Worm (Caenorhabditis elegans): ENCODE measurements around the gene dct-6.

Gene dct-6

DNA sequence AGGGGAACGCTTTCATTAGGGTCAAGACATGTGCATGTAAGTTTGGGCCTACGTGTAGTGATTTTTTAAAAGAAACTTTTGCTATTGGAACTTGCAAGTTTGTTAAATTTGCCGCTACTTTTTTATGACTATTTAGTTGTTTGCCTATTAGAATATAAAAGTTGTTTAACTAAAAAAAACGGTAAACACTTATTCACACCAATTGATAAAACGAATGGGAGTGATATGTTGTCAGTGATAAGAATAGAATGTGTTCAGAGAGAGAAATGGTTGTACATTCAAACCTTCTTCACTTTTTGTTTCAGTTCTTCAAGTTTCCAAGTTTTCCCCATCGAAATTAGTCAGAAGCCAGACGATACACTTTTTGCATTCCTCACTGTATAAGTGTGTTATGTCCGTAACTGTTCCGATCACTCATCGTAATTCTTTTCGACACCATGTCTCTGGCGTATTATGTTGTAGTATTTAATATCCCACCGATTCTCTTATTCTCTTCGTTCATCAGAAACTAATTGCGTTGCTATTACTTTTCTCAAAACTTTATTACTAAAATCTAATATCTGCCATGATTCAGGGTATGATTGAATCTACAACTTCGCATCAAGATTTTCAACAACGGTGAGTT, at the start of gene dct-6:
Gene dct-6, plus strand, starts transcription at position 575 of the 625 bp plus-strand sequence.
- no peak for TF ChIP-seq isw-1 (GFP tag; IDR thresholded peaks at IDR 0.05)
- TF ChIP-seq aly-2 (tag; optimal IDR thresholded peaks at IDR 0.05), result no peak
- no peak for TF ChIP-seq fkh-10 (GFP tag; optimal IDR thresholded peaks at IDR 0.05)
- TF ChIP-seq mab-9 (GFP tag; IDR thresholded peaks at IDR 0.05), result no peak
- no peak for TF ChIP-seq Y116A8C.19 (tag; optimal IDR thresholded peaks at IDR 0.05; ENCODE audit: borderline replicate concordance)

DNA sequence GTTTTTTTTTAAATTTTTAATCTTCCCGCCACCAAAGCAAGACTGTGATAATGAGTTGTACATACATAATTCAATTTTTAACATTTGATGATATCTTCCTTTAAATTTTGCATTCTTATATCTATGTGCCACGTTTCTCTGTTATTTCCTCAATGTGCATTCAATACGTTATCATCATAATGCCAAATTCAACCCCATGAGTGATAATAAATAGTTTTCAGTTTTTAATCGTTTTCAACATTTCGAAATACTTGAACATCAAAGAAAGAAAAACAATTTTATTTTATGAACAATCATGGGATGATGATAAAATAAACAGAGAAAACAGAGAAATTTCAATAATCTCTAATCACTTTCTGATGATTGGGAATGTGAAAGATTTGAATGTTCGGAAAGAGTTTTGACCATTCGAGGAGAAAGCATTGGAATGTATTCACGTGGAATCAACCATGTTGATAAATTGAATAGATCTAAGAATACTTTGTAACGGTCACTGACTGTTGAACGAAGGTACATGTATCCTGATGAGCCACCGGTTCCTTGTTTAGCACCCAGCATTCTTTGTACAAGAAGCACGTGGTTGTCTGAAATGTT, 48.8 kb upstream of the dct-6 start:
- TF ChIP-seq lin-39 (tag; optimal IDR thresholded peaks at IDR 0.05) (no peak), unc-98 (GFP tag; IDR thresholded peaks at IDR 0.05) (no peak), tbx-2 (tag; optimal IDR thresholded peaks at IDR 0.05) (no peak), snu-23 (GFP tag; optimal IDR thresholded peaks at IDR 0.05) (peak; percentile 21), unc-62 (GFP tag; optimal IDR thresholded peaks at IDR 0.05) (no peak), ceh-63 (GFP tag; optimal IDR thresholded peaks at IDR 0.05) (no peak), nhr-12 (tag; optimal IDR thresholded peaks at IDR 0.05) (no peak), lir-3 (tag; optimal IDR thresholded peaks at IDR 0.05; ENCODE audit: poor library complexity) (no peak), egl-27 (tag; optimal IDR thresholded peaks at IDR 0.05) (no peak), zip-4 (GFP tag; optimal IDR thresholded peaks at IDR 0.05) (no peak), ceh-90 (tag; optimal IDR thresholded peaks at IDR 0.05) (no peak), lin-35 (GFP tag; optimal IDR thresholded peaks at IDR 0.05) (peak in 1 of 2 experiments; percentile 57), C16A3.4 (tag; optimal IDR thresholded peaks at IDR 0.05) (peak; percentile 22), lsy-2 (tag; optimal IDR thresholded peaks at IDR 0.05) (peak in 1 of 2 experiments; percentile 34), nhr-71 (tag; optimal IDR thresholded peaks at IDR 0.05) (peak; percentile 59), tlp-1 (tag; optimal IDR thresholded peaks at IDR 0.05) (no peak), ceh-8 (GFP tag; optimal IDR thresholded peaks at IDR 0.05) (no peak), sptf-1 (tag; optimal IDR thresholded peaks at IDR 0.05) (no peak), swsn-7 (tag; optimal IDR thresholded peaks at IDR 0.05) (no peak), aly-2 (tag; optimal IDR thresholded peaks at IDR 0.05) (no peak), dsc-1 (tag; optimal IDR thresholded peaks at IDR 0.05) (no peak), pax-3 (tag; optimal IDR thresholded peaks at IDR 0.05) (peak; percentile 9), nhr-85 (tag) (peak; percentile 40), Y116A8C.19 (tag; optimal IDR thresholded peaks at IDR 0.05; ENCODE audit: borderline replicate concordance) (no peak), ceh-82 (tag; optimal IDR thresholded peaks at IDR 0.05) (no peak), ces-1 (GFP tag; optimal IDR thresholded peaks at IDR 0.05) (no peak), nhr-19 (GFP tag; conservative IDR thresholded peaks at IDR 0.05) (no peak), alr-1 (tag; optimal IDR thresholded peaks at IDR 0.05; ENCODE audit: borderline replicate concordance) (no peak), efl-1 (optimal IDR thresholded peaks at IDR 0.05) (peak in 1 of 2 experiments; percentile 21), efl-1 (GFP tag; optimal IDR thresholded peaks at IDR 0.05 in 1 of 2) (peak in 1 of 2 experiments; percentile 70), ama-1 (optimal IDR thresholded peaks at IDR 0.05) (peak; percentile 43), nhr-20 (tag; optimal IDR thresholded peaks at IDR 0.05) (peak; percentile 27), nhr-90 (tag; optimal IDR thresholded peaks at IDR 0.05; ENCODE audit: poor library complexity) (peak; percentile 75), C34B4.2 (tag; optimal IDR thresholded peaks at IDR 0.05) (no peak), lin-15B (tag; optimal IDR thresholded peaks at IDR 0.05) (no peak), unc-86 (tag; optimal IDR thresholded peaks at IDR 0.05) (no peak), mef-2 (tag; optimal IDR thresholded peaks at IDR 0.05) (no peak), fkh-10 (GFP tag; optimal IDR thresholded peaks at IDR 0.05) (no peak), pag-3 (tag; optimal IDR thresholded peaks at IDR 0.05; ENCODE audit: borderline replicate concordance, insufficient read depth) (no peak), elt-2 (tag; optimal IDR thresholded peaks at IDR 0.05) (peak; percentile 67), jun-1 (tag; optimal IDR thresholded peaks at IDR 0.05) (no peak), rnt-1 (tag; optimal IDR thresholded peaks at IDR 0.05) (no peak), efl-3 (GFP tag; optimal IDR thresholded peaks at IDR 0.05) (no peak), mab-9 (GFP tag; IDR thresholded peaks at IDR 0.05) (no peak), isw-1 (GFP tag; IDR thresholded peaks at IDR 0.05) (no peak), ztf-4 (tag; optimal IDR thresholded peaks at IDR 0.05) (peak; percentile 11), nhr-237 (tag; optimal IDR thresholded peaks at IDR 0.05) (no peak), hlh-17 (GFP tag; optimal IDR thresholded peaks at IDR 0.05; ENCODE audit: borderline replicate concordance) (no peak)

Data from whole organism, L1 larva.